Worm (Caenorhabditis elegans): Measurements from ENCODE around the gene gst-11.

- no peak for TF ChIP-seq bed-2 (GFP tag; IDR thresholded peaks at IDR 0.05)
- TF ChIP-seq ama-1 (optimal IDR thresholded peaks at IDR 0.05), result no peak
- TF ChIP-seq ama-1 (GFP tag; optimal IDR thresholded peaks at IDR 0.05), result no peak
- no peak for TF ChIP-seq mel-28 (tag; optimal IDR thresholded peaks at IDR 0.05; ENCODE audit: borderline replicate concordance)
- TF ChIP-seq hlh-12 (tag; optimal IDR thresholded peaks at IDR 0.05), result no peak
- no peak for TF ChIP-seq lin-54 (GFP tag; optimal IDR thresholded peaks at IDR 0.05)
- no peak for TF ChIP-seq F57C9.4 (tag; optimal IDR thresholded peaks at IDR 0.05)
- no peak for TF ChIP-seq sdz-38 (tag; optimal IDR thresholded peaks at IDR 0.05)
- TF ChIP-seq K12H6.12 (tag; optimal IDR thresholded peaks at IDR 0.05), result no peak
Observed at ce11 chrX:3617218-3617617, 16.3 kb downstream of the gst-11 start, which contains the start of gene del-9.
